Worm (Caenorhabditis elegans): ENCODE measurements around the gene Y32F6B.9.

Y32F6B.9 gene

ce11 chrV:10475421-10475820 is 3.1 kb upstream of the Y32F6B.9 start:
- TF ChIP-seq hlh-30 (tag; optimal IDR thresholded peaks at IDR 0.05; ENCODE audit: insufficient read depth) (no peak), ceh-31 (tag; optimal IDR thresholded peaks at IDR 0.05) (no peak), pax-1 (tag; optimal IDR thresholded peaks at IDR 0.05) (no peak), ref-2 (tag; optimal IDR thresholded peaks at IDR 0.05) (no peak)

ce11 chrV:10476864-10477443 is 1.5 kb upstream of the Y32F6B.9 start:
- TF ChIP-seq ceh-18 (tag; optimal IDR thresholded peaks at IDR 0.05) (no peak), ztf-16 (tag; optimal IDR thresholded peaks at IDR 0.05) (no peak), npax-4 (tag; optimal IDR thresholded peaks at IDR 0.05) (no peak)

- TF ChIP-seq nfya-1 (tag; optimal IDR thresholded peaks at IDR 0.05) (no peak), Y22D7AL.16 (tag; optimal IDR thresholded peaks at IDR 0.05) (no peak), elt-2 (tag; optimal IDR thresholded peaks at IDR 0.05) (no peak), nhr-232 (tag; optimal IDR thresholded peaks at IDR 0.05) (no peak), ceh-34 (tag; optimal IDR thresholded peaks at IDR 0.05) (no peak)
These were observed 5.5 kb downstream of the Y32F6B.9 start for ce11 chrV:10483995-10484394.

ce11 chrV:10484640-10485039 is 6.1 kb downstream of the Y32F6B.9 start, which contains the start of gene Y32F6B.1:
Gene Y32F6B.1, minus strand, starts transcription at chrV:10484740.
- TF ChIP-seq ama-1 (optimal IDR thresholded peaks at IDR 0.05) (no peak), rnt-1 (tag; optimal IDR thresholded peaks at IDR 0.05) (no peak), tbx-2 (tag; optimal IDR thresholded peaks at IDR 0.05) (no peak), hlh-13 (GFP tag; optimal IDR thresholded peaks at IDR 0.05) (no peak), ets-4 (tag; optimal IDR thresholded peaks at IDR 0.05) (no peak), dve-1 (tag; optimal IDR thresholded peaks at IDR 0.05) (no peak), unc-3 (GFP tag; conservative IDR thresholded peaks at IDR 0.05) (no peak), unc-3 (tag; optimal IDR thresholded peaks at IDR 0.05) (no peak), lin-11 (tag; optimal IDR thresholded peaks at IDR 0.05) (no peak), elt-4 (tag; optimal IDR thresholded peaks at IDR 0.05) (no peak), che-1 (tag; optimal IDR thresholded peaks at IDR 0.05) (no peak), ceh-14 (tag; optimal IDR thresholded peaks at IDR 0.05) (no peak), pha-2 (tag; optimal IDR thresholded peaks at IDR 0.05) (no peak), ceh-24 (tag; optimal IDR thresholded peaks at IDR 0.05) (no peak), fax-1 (tag; optimal IDR thresholded peaks at IDR 0.05) (no peak)

ce11 chrV:10485389-10485788 is 6.9 kb downstream of the Y32F6B.9 start:
- no peak for TF ChIP-seq hlh-30 (tag; optimal IDR thresholded peaks at IDR 0.05; ENCODE audit: insufficient read depth)
- TF ChIP-seq T23F11.4 (GFP tag; optimal IDR thresholded peaks at IDR 0.05): no peak
- TF ChIP-seq elt-2 (tag; optimal IDR thresholded peaks at IDR 0.05): peak; percentile 43

- no peak for TF ChIP-seq C38D4.7 (GFP tag; optimal IDR thresholded peaks at IDR 0.05)
- no peak for TF ChIP-seq ceh-24 (tag; optimal IDR thresholded peaks at IDR 0.05)
- no peak for TF ChIP-seq pag-3 (tag; optimal IDR thresholded peaks at IDR 0.05; ENCODE audit: borderline replicate concordance)
- no peak for TF ChIP-seq hlh-6 (tag; optimal IDR thresholded peaks at IDR 0.05)
- no peak for TF ChIP-seq K02D7.2 (tag; optimal IDR thresholded peaks at IDR 0.05)
- TF ChIP-seq unc-55 (GFP tag; optimal IDR thresholded peaks at IDR 0.05): no peak
- no peak for TF ChIP-seq pha-4 (tag; optimal IDR thresholded peaks at IDR 0.05)
- no peak for TF ChIP-seq ceh-45 (GFP tag; IDR thresholded peaks at IDR 0.05)
These were observed 11.5 kb downstream of the Y32F6B.9 start, which contains the start of gene ncx-5 for ce11 chrV:10489998-10490397. Gene ncx-5, minus strand, starts transcription at chrV:10490098.
